Worm (Caenorhabditis elegans) whole organism, mixed stage, embryonic: Measurements from ENCODE around the gene F55A11.7.

Experiments
- blmp-1 ChIP-seq: fragments of 150-350 bp; optimal IDR thresholded peaks from 2 replicates; lab custom pipeline; 2014; ENCODE audit warnings: missing biosample characterization, missing genetic modification characterization
- lin-32 ChIP-seq: fragments of 200-800 bp; sonication (Bioruptor generic); optimal IDR thresholded peaks from 2 replicates; lab custom pipeline; 2018; ENCODE audit warnings: mild to moderate bottlenecking, missing genetic modification characterization, missing compliant biosample characterization
- lsy-2 ChIP-seq: fragments of 150-350 bp; optimal IDR thresholded peaks from 2 replicates; lab custom pipeline; 2014; ENCODE audit warnings: missing biosample characterization, missing genetic modification characterization
- nhr-28 ChIP-seq: fragments of 150-350 bp; optimal IDR thresholded peaks from 2 replicates; lab custom pipeline; 2014; ENCODE audit warnings: missing biosample characterization, missing genetic modification characterization
- snpc-4 ChIP-seq: fragments of 150-350 bp; optimal IDR thresholded peaks from 2 replicates; lab custom pipeline; 2014; ENCODE audit warnings: missing biosample characterization, missing genetic modification characterization
- unc-39 ChIP-seq: fragments of 150-350 bp; optimal IDR thresholded peaks from 2 replicates; lab custom pipeline; 2014; ENCODE audit warnings: missing biosample characterization, missing genetic modification characterization

DNA sequence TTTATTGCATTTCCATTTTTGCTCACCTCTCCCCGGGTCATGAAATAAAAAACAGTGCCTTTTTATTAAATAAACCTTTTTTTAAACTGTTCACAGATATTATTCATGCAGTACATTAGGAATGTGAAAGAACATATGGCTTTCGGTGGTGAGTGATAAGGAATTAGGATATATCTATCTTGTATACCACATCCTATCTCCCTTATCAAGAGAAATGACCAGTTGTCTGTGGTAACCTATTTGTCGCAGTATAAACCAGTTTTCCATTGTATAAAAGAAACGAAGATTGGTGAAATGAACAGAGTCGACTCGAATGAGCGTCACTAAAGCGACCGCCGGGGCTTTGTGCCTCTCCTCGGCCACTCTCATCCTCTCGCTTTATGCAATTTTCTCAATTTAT lies 42.0 kb upstream of the F55A11.7 start, which contains the start of gene col-158:
- TF ChIP-seq nhr-28 (tag; lab: Kevin White, UChicago), result no peak
- no peak for TF ChIP-seq blmp-1 (tag; lab: Kevin White, UChicago)
- TF ChIP-seq lin-32 (GFP tag; lab: Kevin White, UChicago), result no peak
- no peak for TF ChIP-seq lsy-2 (tag; lab: Kevin White, UChicago)
- TF ChIP-seq snpc-4 (tag; lab: Kevin White, UChicago), result no peak
- TF ChIP-seq unc-39 (tag; lab: Kevin White, UChicago), result no peak
